Fruit fly (Drosophila melanogaster) whole organism, embryonic: Measurements from ENCODE around the gene CG32195.

Source experiments
- Abd-B ChIP-seq: fragments of 200-800 bp; sonication (Bioruptor generic); optimal IDR thresholded peaks from 2 replicates; lab custom pipeline; 2018; ENCODE audit warnings: missing biosample characterization, mild to moderate bottlenecking, missing genetic modification characterization, moderate library complexity
- Ada2b ChIP-seq: fragments of 200-800 bp; sonication (Bioruptor generic); IDR thresholded peaks from 2 replicates; pipeline ENCODE4 v1.3.6; 2022; ENCODE audit warnings: missing biosample characterization, missing genetic modification characterization
- Atf3 ChIP-seq: fragments of 200-800 bp; sonication (Bioruptor generic); optimal IDR thresholded peaks from 3 replicates; lab custom pipeline; 2016; ENCODE audit warnings: missing biosample characterization, missing genetic modification characterization
- CG10431 ChIP-seq: fragments of 200-800 bp; sonication (Bioruptor generic); optimal IDR thresholded peaks from 3 replicates; lab custom pipeline; 2018; ENCODE audit warnings: missing biosample characterization, mild to moderate bottlenecking, missing genetic modification characterization
- CG11456 ChIP-seq: fragments of 200-800 bp; sonication (Bioruptor generic); IDR thresholded peaks from 3 replicates; pipeline ENCODE4 v1.3.6; 2022; ENCODE audit warnings: missing biosample characterization, missing genetic modification characterization
- CG11560 ChIP-seq: fragments of 200-800 bp; sonication (Bioruptor generic); IDR thresholded peaks from 3 replicates; pipeline ENCODE4 v1.3.6; 2022; ENCODE audit warnings: missing biosample characterization, missing genetic modification characterization
- CG11695 ChIP-seq: fragments of 200-800 bp; sonication (Bioruptor generic); IDR thresholded peaks from 3 replicates; pipeline ENCODE4 v1.3.6; 2022; ENCODE audit warnings: missing biosample characterization, missing genetic modification characterization
- CG12071 ChIP-seq: fragments of 200-800 bp; sonication (Bioruptor generic); optimal IDR thresholded peaks from 3 replicates; lab custom pipeline; 2018; ENCODE audit warnings: missing biosample characterization, mild to moderate bottlenecking, missing genetic modification characterization
- CG12391 ChIP-seq: fragments of 200-800 bp; sonication (Bioruptor generic); optimal IDR thresholded peaks from 3 replicates; lab custom pipeline; 2018; ENCODE audit warnings: missing biosample characterization, mild to moderate bottlenecking, missing genetic modification characterization, moderate library complexity
- CG13624 ChIP-seq: fragments of 200-800 bp; sonication (Bioruptor generic); optimal IDR thresholded peaks from 2 replicates; lab custom pipeline; 2016; ENCODE audit warnings: missing biosample characterization, missing genetic modification characterization
- CG14441 ChIP-seq: fragments of 200-800 bp; sonication (Bioruptor generic); IDR thresholded peaks from 2 replicates; pipeline ENCODE4 v1.3.6; 2022; ENCODE audit warnings: missing biosample characterization, missing genetic modification characterization
- CG17186 ChIP-seq: fragments of 200-800 bp; sonication (Bioruptor generic); optimal IDR thresholded peaks from 3 replicates; lab custom pipeline; 2017; ENCODE audit warnings: missing biosample characterization, missing genetic modification reagents, missing genetic modification characterization
- CG18011 ChIP-seq: fragments of 200-800 bp; sonication (Bioruptor generic); optimal IDR thresholded peaks from 2 replicates; lab custom pipeline; 2017; ENCODE audit warnings: missing biosample characterization, missing genetic modification characterization, mild to moderate bottlenecking, moderate library complexity, missing genotype
- CG18262 ChIP-seq: fragments of 200-800 bp; optimal IDR thresholded peaks from 3 replicates; lab custom pipeline; 2019; ENCODE audit warnings: missing biosample characterization, mild to moderate bottlenecking, missing genetic modification characterization, moderate library complexity
- CG2129 ChIP-seq: fragments of 200-800 bp; sonication (Bioruptor generic); IDR thresholded peaks from 2 replicates; pipeline ENCODE4 v1.3.6; 2022; ENCODE audit warnings: missing biosample characterization, missing genetic modification characterization; ENCODE audit not compliant: partially characterized antibody
- CG2712 ChIP-seq: fragments of 200-800 bp; optimal IDR thresholded peaks from 3 replicates; lab custom pipeline; 2019; ENCODE audit warnings: missing biosample characterization, mild to moderate bottlenecking, missing genetic modification characterization, moderate library complexity
- CG3995 ChIP-seq: fragments of 200-800 bp; sonication (Bioruptor generic); optimal IDR thresholded peaks from 3 replicates; lab custom pipeline; 2016; ENCODE audit warnings: missing biosample characterization, missing genetic modification characterization
- CG4328 ChIP-seq: fragments of 200-800 bp; sonication (Bioruptor generic); optimal IDR thresholded peaks from 3 replicates; lab custom pipeline; 2017; ENCODE audit warnings: missing biosample characterization, missing genetic modification reagents, missing genetic modification characterization
- CG6175 ChIP-seq: fragments of 200-800 bp; sonication (Bioruptor generic); IDR thresholded peaks from 3 replicates; pipeline ENCODE4 v1.3.6; 2022; ENCODE audit warnings: missing biosample characterization, missing genetic modification characterization
- CG6254 ChIP-seq: fragments of 200-800 bp; sonication (Bioruptor generic); optimal IDR thresholded peaks from 3 replicates; lab custom pipeline; 2017; ENCODE audit warnings: mild to moderate bottlenecking, missing biosample characterization, missing genetic modification reagents, missing genetic modification characterization
- CG7745 ChIP-seq: fragments of 200-800 bp; sonication (Bioruptor generic); optimal IDR thresholded peaks from 2 replicates; lab custom pipeline; 2018; ENCODE audit warnings: missing biosample characterization, mild to moderate bottlenecking, missing genetic modification characterization, moderate library complexity
- CG7928 ChIP-seq: fragments of 200-800 bp; sonication (Bioruptor generic); optimal IDR thresholded peaks from 2 replicates; lab custom pipeline; 2017; ENCODE audit warnings: missing biosample characterization, mild to moderate bottlenecking, missing genetic modification characterization
- CG8089 ChIP-seq: fragments of 200-800 bp; sonication (Bioruptor generic); optimal IDR thresholded peaks from 3 replicates; lab custom pipeline; 2016; ENCODE audit warnings: missing biosample characterization, missing genetic modification characterization
- CG8944 ChIP-seq: fragments of 200-800 bp; sonication (Bioruptor generic); optimal IDR thresholded peaks from 3 replicates; lab custom pipeline; 2016; ENCODE audit warnings: missing biosample characterization, missing genetic modification characterization
- CG9215 ChIP-seq: fragments of 200-800 bp; sonication (Bioruptor generic); IDR thresholded peaks from 2 replicates; pipeline ENCODE4 v1.3.6; 2022; ENCODE audit warnings: missing biosample characterization, missing genetic modification characterization
- CG9797 ChIP-seq: fragments of 200-800 bp; sonication (Bioruptor generic); optimal IDR thresholded peaks from 3 replicates; lab custom pipeline; 2018; ENCODE audit warnings: missing biosample characterization, mild to moderate bottlenecking, missing genetic modification characterization
- ERR ChIP-seq: fragments of 200-800 bp; sonication (Bioruptor generic); optimal IDR thresholded peaks from 2 replicates; lab custom pipeline; 2016; ENCODE audit warnings: missing biosample characterization, missing genetic modification characterization
- Hey ChIP-seq: fragments of 200-800 bp; sonication (Bioruptor generic); optimal IDR thresholded peaks from 3 replicates; lab custom pipeline; 2018; ENCODE audit warnings: missing biosample characterization, mild to moderate bottlenecking, missing genetic modification characterization
- Kr ChIP-seq: fragments of 200-800 bp; sonication (Bioruptor generic); optimal IDR thresholded peaks from 2 replicates; lab custom pipeline; 2017; ENCODE audit warnings: missing biosample characterization, mild to moderate bottlenecking, missing genetic modification characterization
- Sox100B ChIP-seq: fragments of 200-800 bp; sonication (Bioruptor generic); optimal IDR thresholded peaks from 3 replicates; lab custom pipeline; 2018; ENCODE audit warnings: missing biosample characterization, mild to moderate bottlenecking, missing genetic modification characterization
- Trl ChIP-seq, 3 experiments: fragments of >200 bp in 2 of 3; fragments of 200-800 bp in 1 of 3; sonication (Bioruptor generic) in 1 of 3; optimal IDR thresholded peaks; 2 replicates in 1 of 3; 3 replicates in 2 of 3; lab custom pipeline; 2016 to 2017; ENCODE audit warnings: missing biosample characterization in 1 of 3, missing genetic modification characterization in 1 of 3
- ase ChIP-seq: fragments of 200-800 bp; sonication (Bioruptor generic); IDR thresholded peaks from 3 replicates; pipeline ENCODE4 v1.3.6; 2022; ENCODE audit warnings: missing biosample characterization, missing genetic modification characterization
- bcd ChIP-seq: fragments of 200-800 bp; sonication (Bioruptor generic); optimal IDR thresholded peaks from 2 replicates; lab custom pipeline; 2017; ENCODE audit warnings: missing biosample characterization, mild to moderate bottlenecking, missing genetic modification characterization
- btn ChIP-seq: fragments of 200-800 bp; sonication (Bioruptor generic); optimal IDR thresholded peaks from 2 replicates; lab custom pipeline; 2016; ENCODE audit warnings: missing biosample characterization, missing genetic modification characterization
- danr ChIP-seq: fragments of 200-800 bp; sonication (Bioruptor generic); IDR thresholded peaks from 2 replicates; pipeline ENCODE4 v1.3.6; 2022; ENCODE audit warnings: missing biosample characterization, missing genetic modification characterization
- dimm ChIP-seq: fragments of 200-800 bp; sonication (Bioruptor generic); IDR thresholded peaks from 2 replicates; pipeline ENCODE4 v1.3.6; 2022; ENCODE audit warnings: missing biosample characterization, missing genetic modification characterization
- en ChIP-seq: fragments of 200-800 bp; sonication (Bioruptor generic); optimal IDR thresholded peaks from 2 replicates; lab custom pipeline; 2016; ENCODE audit warnings: missing biosample characterization, missing genetic modification characterization
- gcm ChIP-seq: fragments of 200-800 bp; sonication (Bioruptor generic); optimal IDR thresholded peaks from 2 replicates; lab custom pipeline; 2019; ENCODE audit warnings: missing biosample characterization, mild to moderate bottlenecking, missing genetic modification characterization, moderate library complexity
- ham ChIP-seq: fragments of 200-800 bp; sonication (Bioruptor generic); IDR thresholded peaks from 2 replicates; pipeline ENCODE4 v1.3.6; 2022; ENCODE audit warnings: missing biosample characterization, missing genetic modification characterization
- pros ChIP-seq: fragments of 200-800 bp; sonication (Bioruptor generic); optimal IDR thresholded peaks from 3 replicates; lab custom pipeline; 2019; ENCODE audit warnings: missing biosample characterization, mild to moderate bottlenecking, missing genetic modification characterization, moderate library complexity
- repo ChIP-seq: fragments of 200-800 bp; sonication (Bioruptor generic); optimal IDR thresholded peaks from 2 replicates; lab custom pipeline; 2016; ENCODE audit warnings: missing biosample characterization, missing genetic modification characterization
- sisA ChIP-seq: fragments of 200-800 bp; sonication (Bioruptor generic); IDR thresholded peaks from 2 replicates; pipeline ENCODE4 v1.3.6; 2022; ENCODE audit warnings: missing biosample characterization, missing genetic modification characterization
- sob ChIP-seq: fragments of 200-800 bp; sonication (Bioruptor generic); IDR thresholded peaks from 2 replicates; pipeline ENCODE4 v1.3.6; 2022; ENCODE audit warnings: missing biosample characterization, missing genetic modification characterization
- stc ChIP-seq: fragments of 200-800 bp; sonication (Bioruptor generic); IDR thresholded peaks from 2 replicates; pipeline ENCODE4 v1.3.6; 2022; ENCODE audit warnings: missing biosample characterization, missing genetic modification characterization
- stwl ChIP-seq: fragments of 200-800 bp; sonication (Bioruptor generic); optimal IDR thresholded peaks from 3 replicates; lab custom pipeline; 2018; ENCODE audit warnings: missing biosample characterization, mild to moderate bottlenecking, missing genetic modification characterization, moderate library complexity
- sug ChIP-seq: fragments of 200-800 bp; optimal IDR thresholded peaks from 2 replicates; lab custom pipeline; 2019; ENCODE audit warnings: missing biosample characterization, mild to moderate bottlenecking, missing genetic modification characterization, moderate library complexity
- vfl ChIP-seq: fragments of 200-800 bp; sonication (Bioruptor generic); optimal IDR thresholded peaks from 2 replicates; lab custom pipeline; 2016; ENCODE audit warnings: missing biosample characterization, missing genetic modification characterization
- wek ChIP-seq: fragments of 200-800 bp; sonication (Bioruptor generic); optimal IDR thresholded peaks from 3 replicates; lab custom pipeline; 2018; ENCODE audit warnings: missing biosample characterization, mild to moderate bottlenecking, missing genetic modification characterization, moderate library complexity
- zfh2 ChIP-seq: fragments of 200-800 bp; sonication (Bioruptor generic); optimal IDR thresholded peaks from 2 replicates; lab custom pipeline; 2016; ENCODE audit warnings: missing biosample characterization, missing genetic modification characterization

CG32195 gene

DNA sequence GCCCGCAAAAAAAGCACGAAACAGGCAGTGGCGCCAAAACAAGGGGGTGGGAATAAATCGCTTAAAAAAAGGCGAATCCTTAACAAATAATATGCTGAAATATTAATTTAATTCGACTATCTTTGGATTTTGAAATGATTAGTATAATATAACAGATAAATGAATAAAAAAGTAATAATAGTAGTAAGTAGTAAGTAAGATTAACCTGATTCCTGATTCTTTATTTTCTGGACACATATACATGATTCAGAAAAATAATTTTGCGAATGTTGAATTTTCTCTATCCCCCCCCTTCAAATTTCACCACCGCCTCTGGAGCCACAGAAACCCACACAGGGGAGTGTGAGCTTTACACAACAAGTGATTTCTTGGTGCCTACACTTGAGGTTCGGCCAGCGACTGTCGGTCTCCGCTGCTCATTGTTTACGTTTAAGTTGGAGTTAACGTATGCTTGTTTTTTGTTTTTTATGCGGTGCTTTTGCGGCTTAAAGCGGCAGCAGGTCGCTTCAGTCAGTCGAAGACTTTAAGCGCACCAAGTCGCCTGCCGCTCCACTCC, 35.7 kb downstream of the CG32195 start, which contains the start of gene CG7330 (continued):
- no peak for TF ChIP-seq Trl (optimal IDR thresholded peaks at IDR 0.05; lab: Kevin White, UChicago)
- TF ChIP-seq Trl (GFP tag; optimal IDR thresholded peaks at IDR 0.05; lab: Kevin White, UChicago): peak; percentile 26
- TF ChIP-seq CG7928 (GFP tag; lab: Kevin White, UChicago): peak; percentile 62
- TF ChIP-seq danr (GFP tag; lab: Robert Waterston, UW): peak; percentile 87
- TF ChIP-seq vfl (GFP tag; lab: Kevin White, UChicago): no peak
- peak; percentile 86 for TF ChIP-seq CG4328 (GFP tag; lab: Kevin White, UChicago)
- TF ChIP-seq stwl (tag; lab: Kevin White, UChicago): no peak
- peak; percentile 86 for TF ChIP-seq sob (GFP tag; lab: Robert Waterston, UW)
- TF ChIP-seq pros: no peak
- TF ChIP-seq ham (GFP tag; lab: Robert Waterston, UW): no peak
- TF ChIP-seq bcd (GFP tag; lab: Kevin White, UChicago): peak; percentile 91
- TF ChIP-seq CG18262 (tag; lab: Kevin White, UChicago): peak; percentile 91
- TF ChIP-seq Ada2b (GFP tag; lab: Robert Waterston, UW): no peak; the same call in none of the 2 replicates
- TF ChIP-seq stc (GFP tag; lab: Robert Waterston, UW): peak; percentile 93
- no peak for TF ChIP-seq repo (GFP tag; lab: Kevin White, UChicago)
- TF ChIP-seq CG11456 (GFP tag; lab: Robert Waterston, UW): peak; percentile 79
- TF ChIP-seq CG12071 (GFP tag; lab: Kevin White, UChicago): peak; percentile 79
- peak; percentile 39 for TF ChIP-seq CG17186 (GFP tag; lab: Kevin White, UChicago)
- no peak for TF ChIP-seq ERR (GFP tag; lab: Kevin White, UChicago)
- TF ChIP-seq CG9797 (GFP tag; lab: Kevin White, UChicago): no peak
- no peak for TF ChIP-seq wek
- peak; percentile 98 for TF ChIP-seq Sox100B (GFP tag; lab: Kevin White, UChicago)
- no peak for TF ChIP-seq en (GFP tag; lab: Kevin White, UChicago)
- peak; percentile 92 for TF ChIP-seq sisA
- peak; percentile 75; the same call in 2 of the 3 replicates for TF ChIP-seq ase
- peak; percentile 28 for TF ChIP-seq CG10431 (GFP tag; lab: Kevin White, UChicago)
- peak; percentile 71 for TF ChIP-seq CG3995
- no peak; the same call in 2 of the 3 replicates for TF ChIP-seq CG6175
- no peak for TF ChIP-seq CG8089 (GFP tag; lab: Kevin White, UChicago)
- TF ChIP-seq Kr (GFP tag; lab: Kevin White, UChicago): no peak
- TF ChIP-seq CG8944 (GFP tag; lab: Kevin White, UChicago): no peak
- no peak for TF ChIP-seq Atf3 (GFP tag; lab: Kevin White, UChicago)
- peak; percentile 82 for TF ChIP-seq CG9215 (GFP tag; lab: Robert Waterston, UW)
- TF ChIP-seq zfh2 (GFP tag; lab: Kevin White, UChicago): peak; percentile 69
- peak; percentile 58; the same call in 1 of the 2 replicates for TF ChIP-seq dimm (GFP tag; lab: Robert Waterston, UW)
- TF ChIP-seq CG2712 (tag; lab: Kevin White, UChicago): peak; percentile 93
- peak; percentile 88 for TF ChIP-seq sug (tag; lab: Kevin White, UChicago)
- peak; percentile 85 for TF ChIP-seq CG14441 (GFP tag; lab: Robert Waterston, UW)
- TF ChIP-seq CG7745 (tag; lab: Kevin White, UChicago): no peak
- no peak for TF ChIP-seq btn (GFP tag; lab: Kevin White, UChicago)
- TF ChIP-seq CG2129: no peak
- TF ChIP-seq CG6254 (GFP tag; lab: Kevin White, UChicago): peak; percentile 35
- TF ChIP-seq CG12391 (tag; lab: Kevin White, UChicago): peak; percentile 92
- TF ChIP-seq CG13624 (GFP tag; lab: Kevin White, UChicago): peak; percentile 22
- TF ChIP-seq CG11560 (tag; lab: Robert Waterston, UW): peak; percentile 57; the same call in 1 of the 3 replicates
- TF ChIP-seq gcm (GFP tag; lab: Kevin White, UChicago): peak; percentile 89
- peak; percentile 92 for TF ChIP-seq Abd-B
- peak; percentile 94 for TF ChIP-seq CG11695
- TF ChIP-seq CG18011 (GFP tag; lab: Kevin White, UChicago): peak; percentile 80
- peak; percentile 30 for TF ChIP-seq Hey (tag; lab: Kevin White, UChicago)
